Fruit fly (Drosophila melanogaster) whole organism, embryonic: ENCODE results near the gene Gr28a.

Experiments used
- ATbp ChIP-seq: fragments of 200-800 bp; sonication (Bioruptor generic); optimal IDR thresholded peaks from 2 replicates; lab custom pipeline; 2017; ENCODE audit warnings: missing biosample characterization, mild to moderate bottlenecking, missing genetic modification characterization, missing genetic modification reagents
- Ada2b ChIP-seq: fragments of 200-800 bp; sonication (Bioruptor generic); IDR thresholded peaks from 2 replicates; pipeline ENCODE4 v1.3.6; 2022; ENCODE audit warnings: missing biosample characterization, missing genetic modification characterization
- B-H2 ChIP-seq: fragments of 200-800 bp; sonication (Bioruptor generic); optimal IDR thresholded peaks from 2 replicates; lab custom pipeline; 2018; ENCODE audit warnings: missing biosample characterization, mild to moderate bottlenecking, missing genetic modification characterization
- CG10274 ChIP-seq: fragments of 200-800 bp; sonication (Bioruptor generic); optimal IDR thresholded peaks from 3 replicates; lab custom pipeline; 2017; ENCODE audit warnings: missing biosample characterization, mild to moderate bottlenecking, missing genetic modification characterization
- CG10431 ChIP-seq: fragments of 200-800 bp; sonication (Bioruptor generic); optimal IDR thresholded peaks from 3 replicates; lab custom pipeline; 2018; ENCODE audit warnings: missing biosample characterization, mild to moderate bottlenecking, missing genetic modification characterization
- CG12236 ChIP-seq: fragments of 200-800 bp; sonication (Bioruptor generic); optimal IDR thresholded peaks from 2 replicates; lab custom pipeline; 2016; ENCODE audit warnings: missing biosample characterization, missing genetic modification characterization
- CG1233 ChIP-seq: fragments of 200-800 bp; sonication (Bioruptor generic); optimal IDR thresholded peaks from 4 replicates; lab custom pipeline; 2018; ENCODE audit warnings: missing biosample characterization, mild to moderate bottlenecking, missing genetic modification characterization
- CG13296 ChIP-seq: fragments of 200-800 bp; sonication (Bioruptor generic); optimal IDR thresholded peaks from 3 replicates; lab custom pipeline; 2018; ENCODE audit warnings: missing biosample characterization, mild to moderate bottlenecking, missing genetic modification characterization
- CG14441 ChIP-seq: fragments of 200-800 bp; sonication (Bioruptor generic); IDR thresholded peaks from 2 replicates; pipeline ENCODE4 v1.3.6; 2022; ENCODE audit warnings: missing biosample characterization, missing genetic modification characterization
- CG15073 ChIP-seq: fragments of 200-800 bp; sonication (Bioruptor generic); optimal IDR thresholded peaks from 2 replicates; lab custom pipeline; 2016; ENCODE audit warnings: missing biosample characterization, missing genetic modification characterization
- CG15514 ChIP-seq: fragments of 200-800 bp; sonication (Bioruptor generic); optimal IDR thresholded peaks from 3 replicates; lab custom pipeline; 2017; ENCODE audit warnings: missing biosample characterization, missing genetic modification characterization, mild to moderate bottlenecking, moderate library complexity, missing genetic modification reagents
- CG15601 ChIP-seq: fragments of 200-800 bp; sonication (Bioruptor generic); optimal IDR thresholded peaks from 3 replicates; lab custom pipeline; 2019; ENCODE audit warnings: missing biosample characterization, mild to moderate bottlenecking, missing genetic modification characterization, moderate library complexity
- CG17186 ChIP-seq: fragments of 200-800 bp; sonication (Bioruptor generic); optimal IDR thresholded peaks from 3 replicates; lab custom pipeline; 2017; ENCODE audit warnings: missing biosample characterization, missing genetic modification reagents, missing genetic modification characterization
- CG2120 ChIP-seq: fragments of 200-800 bp; sonication (Bioruptor generic); optimal IDR thresholded peaks from 3 replicates; lab custom pipeline; 2016; ENCODE audit warnings: missing biosample characterization, missing genetic modification characterization
- CG6272 ChIP-seq: fragments of 200-800 bp; sonication (Bioruptor generic); IDR thresholded peaks from 2 replicates; pipeline ENCODE4 v1.3.6; 2022; ENCODE audit warnings: missing biosample characterization, missing genetic modification characterization
- CG6813 ChIP-seq: fragments of 200-800 bp; sonication (Bioruptor generic); optimal IDR thresholded peaks from 2 replicates; lab custom pipeline; 2017; ENCODE audit warnings: missing biosample characterization, missing genetic modification characterization, mild to moderate bottlenecking, moderate library complexity, missing genetic modification reagents
- CG6854 ChIP-seq: fragments of 200-800 bp; sonication (Bioruptor generic); optimal IDR thresholded peaks from 3 replicates; lab custom pipeline; 2017; ENCODE audit warnings: missing biosample characterization, mild to moderate bottlenecking, missing genetic modification characterization
- CG7556 ChIP-seq: fragments of 200-800 bp; sonication (Bioruptor generic); optimal IDR thresholded peaks from 2 replicates; lab custom pipeline; 2017; ENCODE audit warnings: missing biosample characterization, mild to moderate bottlenecking, missing genetic modification characterization
- CG8924 ChIP-seq: fragments of 200-800 bp; optimal IDR thresholded peaks from 3 replicates; lab custom pipeline; 2019; ENCODE audit warnings: missing biosample characterization, mild to moderate bottlenecking, missing genetic modification characterization, moderate library complexity
- CG9932 ChIP-seq: fragments of 200-800 bp; sonication (Bioruptor generic); IDR thresholded peaks from 2 replicates; pipeline ENCODE4 v1.3.6; 2022; ENCODE audit warnings: missing biosample characterization, missing genetic modification characterization
- D ChIP-seq, 2 experiments: fragments of 200-800 bp in 1 of 2; fragments of >200 bp in 1 of 2; sonication (Bioruptor generic) in 1 of 2; optimal IDR thresholded peaks; 2 replicates in 1 of 2; 3 replicates in 1 of 2; lab custom pipeline; 2017; ENCODE audit warnings: mild to moderate bottlenecking in 1 of 2, missing biosample characterization in 1 of 2, missing genetic modification characterization in 1 of 2, missing genetic modification reagents in 1 of 2
- Dfd ChIP-seq, 2 experiments: fragments of >200 bp; optimal IDR thresholded peaks; 2 replicates each; lab custom pipeline; 2017; ENCODE audit warnings: missing biosample characterization in 2 of 2, missing genetic modification characterization in 2 of 2
- Dip3 ChIP-seq: fragments of 200-800 bp; sonication (Bioruptor generic); optimal IDR thresholded peaks from 3 replicates; lab custom pipeline; 2016; ENCODE audit warnings: missing biosample characterization, missing genetic modification characterization
- H2.0 ChIP-seq: fragments of 200-800 bp; sonication (Bioruptor generic); IDR thresholded peaks from 2 replicates; pipeline ENCODE4 v1.3.6; 2022; ENCODE audit warnings: missing biosample characterization, missing genetic modification characterization
- HLH4C ChIP-seq: fragments of 200-800 bp; sonication (Bioruptor generic); IDR thresholded peaks from 3 replicates; pipeline ENCODE4 v1.3.6; 2022; ENCODE audit warnings: missing biosample characterization, missing genetic modification characterization; ENCODE audit not compliant: partially characterized antibody
- Hand ChIP-seq: fragments of 200-800 bp; sonication (Bioruptor generic); optimal IDR thresholded peaks from 2 replicates; lab custom pipeline; 2017; ENCODE audit warnings: mild to moderate bottlenecking, missing biosample characterization, missing genetic modification reagents, missing genetic modification characterization
- Hr39 ChIP-seq: fragments of >200 bp; optimal IDR thresholded peaks from 2 replicates; lab custom pipeline; 2017
- Hr78 ChIP-seq, 2 experiments: fragments of 200-800 bp in 1 of 2; fragments of >200 bp in 1 of 2; sonication (Bioruptor generic) in 1 of 2; optimal IDR thresholded peaks; 2 replicates each; lab custom pipeline; 2017 to 2019; ENCODE audit warnings: missing biosample characterization in 2 of 2, missing genetic modification characterization in 2 of 2, mild to moderate bottlenecking in 1 of 2, moderate library complexity in 1 of 2
- Neu2 ChIP-seq: fragments of 200-800 bp; sonication (Bioruptor generic); optimal IDR thresholded peaks from 3 replicates; lab custom pipeline; 2016; ENCODE audit warnings: missing biosample characterization, missing genetic modification characterization, borderline replicate concordance
- Nf-YA ChIP-seq: fragments of 200-800 bp; sonication (Bioruptor generic); IDR thresholded peaks from 2 replicates; pipeline ENCODE4 v1.3.6; 2022; ENCODE audit warnings: missing biosample characterization, missing genetic modification characterization
- Taf1 ChIP-seq: fragments of 200-800 bp; sonication (Bioruptor generic); IDR thresholded peaks from 2 replicates; pipeline ENCODE4 v1.3.6; 2022; ENCODE audit warnings: missing biosample characterization, missing genetic modification characterization
- Trl ChIP-seq, 3 experiments: fragments of >200 bp in 2 of 3; fragments of 200-800 bp in 1 of 3; sonication (Bioruptor generic) in 1 of 3; optimal IDR thresholded peaks; 2 replicates in 1 of 3; 3 replicates in 2 of 3; lab custom pipeline; 2016 to 2017; ENCODE audit warnings: missing biosample characterization in 1 of 3, missing genetic modification characterization in 1 of 3
- Xbp1 ChIP-seq: fragments of 200-800 bp; sonication (Bioruptor generic); optimal IDR thresholded peaks from 3 replicates; lab custom pipeline; 2016; ENCODE audit warnings: missing biosample characterization, mild to moderate bottlenecking, missing genetic modification characterization
- bigmax ChIP-seq: fragments of 200-800 bp; sonication (Bioruptor generic); optimal IDR thresholded peaks from 2 replicates; lab custom pipeline; 2018; ENCODE audit warnings: missing biosample characterization, mild to moderate bottlenecking, missing genetic modification characterization
- dimm ChIP-seq: fragments of 200-800 bp; sonication (Bioruptor generic); IDR thresholded peaks from 2 replicates; pipeline ENCODE4 v1.3.6; 2022; ENCODE audit warnings: missing biosample characterization, missing genetic modification characterization
- dmrt11E ChIP-seq: fragments of 200-800 bp; sonication (Bioruptor generic); optimal IDR thresholded peaks from 3 replicates; lab custom pipeline; 2018; ENCODE audit warnings: missing biosample characterization, mild to moderate bottlenecking, missing genetic modification characterization, moderate library complexity
- fru ChIP-seq: fragments of >200 bp; optimal IDR thresholded peaks from 2 replicates; lab custom pipeline; 2017
- gcm ChIP-seq: fragments of 200-800 bp; sonication (Bioruptor generic); optimal IDR thresholded peaks from 2 replicates; lab custom pipeline; 2019; ENCODE audit warnings: missing biosample characterization, mild to moderate bottlenecking, missing genetic modification characterization, moderate library complexity
- grau ChIP-seq: fragments of 200-800 bp; optimal IDR thresholded peaks from 3 replicates; lab custom pipeline; 2019; ENCODE audit warnings: missing biosample characterization, mild to moderate bottlenecking, missing genetic modification characterization, moderate library complexity
- her ChIP-seq: fragments of 200-800 bp; sonication (Bioruptor generic); optimal IDR thresholded peaks from 2 replicates; lab custom pipeline; 2016; ENCODE audit warnings: missing biosample characterization, missing genetic modification characterization
- ken ChIP-seq: fragments of 200-800 bp; sonication (Bioruptor generic); IDR thresholded peaks from 3 replicates; pipeline ENCODE4 v1.3.6; 2022; ENCODE audit warnings: missing biosample characterization, missing genetic modification characterization
- knrl ChIP-seq: fragments of 200-800 bp; sonication (Bioruptor generic); IDR thresholded peaks from 3 replicates; pipeline ENCODE4 v1.3.6; 2022; ENCODE audit warnings: missing biosample characterization, missing genetic modification characterization; ENCODE audit not compliant: partially characterized antibody
- lov ChIP-seq, 2 experiments: fragments of 200-800 bp in 1 of 2; fragments of >200 bp in 1 of 2; sonication (Bioruptor generic) in 1 of 2; IDR thresholded peaks in 1 of 2; optimal IDR thresholded peaks in 1 of 2; 2 replicates in 1 of 2; 3 replicates in 1 of 2; pipeline versions ENCODE4 v1.3.6 to Lab custom; 2017 to 2022; ENCODE audit warnings: missing biosample characterization in 1 of 2, missing genetic modification characterization in 1 of 2
- sc ChIP-seq, 3 experiments: fragments of >200 bp in 2 of 3; fragments of 200-800 bp in 1 of 3; sonication (Bioruptor generic) in 1 of 3; optimal IDR thresholded peaks; 2 replicates in 2 of 3; 3 replicates in 1 of 3; lab custom pipeline; 2017; ENCODE audit warnings: mild to moderate bottlenecking in 1 of 3, missing biosample characterization in 1 of 3, missing genetic modification characterization in 1 of 3, missing genetic modification reagents in 1 of 3
- schlank ChIP-seq: fragments of 200-800 bp; sonication (Bioruptor generic); optimal IDR thresholded peaks from 2 replicates; lab custom pipeline; 2018; ENCODE audit warnings: missing biosample characterization, mild to moderate bottlenecking, missing genetic modification characterization
- sens ChIP-seq: fragments of 200-800 bp; sonication (Bioruptor generic); peaks from one replicate; lab custom pipeline; 2016; ENCODE audit warnings: missing biosample characterization, missing genetic modification characterization
- slou ChIP-seq: fragments of 200-800 bp; sonication (Bioruptor generic); optimal IDR thresholded peaks from 3 replicates; lab custom pipeline; 2016; ENCODE audit warnings: missing biosample characterization, missing genetic modification characterization
- tap ChIP-seq: fragments of 200-800 bp; optimal IDR thresholded peaks from 3 replicates; lab custom pipeline; 2019; ENCODE audit warnings: missing biosample characterization, mild to moderate bottlenecking, missing genetic modification characterization, moderate library complexity

The Gr28a gene

DNA sequence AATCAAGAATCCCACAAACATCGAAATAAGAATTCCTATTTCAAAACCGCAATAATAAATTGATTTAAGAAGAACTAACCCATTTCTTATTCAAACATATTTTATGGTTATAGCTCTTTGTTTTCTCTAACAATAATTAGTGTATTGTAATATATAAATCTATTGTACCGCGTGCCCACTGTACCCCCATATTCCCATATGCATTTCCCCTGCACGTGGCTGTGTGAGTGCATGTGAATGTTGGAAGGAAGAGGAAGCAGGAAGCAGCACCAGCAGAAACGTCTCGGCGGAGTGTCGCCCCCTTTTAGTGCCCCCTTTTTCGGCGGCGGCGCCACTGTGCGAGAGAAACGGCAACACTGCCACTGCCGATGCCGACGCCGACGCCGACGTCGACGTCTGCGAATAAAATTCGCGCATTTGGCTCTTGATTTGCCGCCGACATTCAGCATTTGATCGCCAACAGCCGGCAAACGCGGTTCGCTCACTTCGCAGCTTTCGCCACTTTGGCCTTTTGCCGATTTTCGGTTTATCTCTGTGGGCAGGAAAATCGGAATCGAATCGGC is 30.6 kb downstream of the Gr28a start (continued):
- TF ChIP-seq schlank (tag; lab: Kevin White, UChicago): no peak
- no peak for TF ChIP-seq CG15601
- 0 out of 3 replicates have a peak, but pooled peaks have one; percentile 46 for TF ChIP-seq ken
- no peak for TF ChIP-seq CG12236 (GFP tag; lab: Kevin White, UChicago)
- TF ChIP-seq CG15073: no peak
- no peak for TF ChIP-seq CG6813
- no peak for TF ChIP-seq CG10274 (GFP tag; lab: Kevin White, UChicago)
- TF ChIP-seq Nf-YA (GFP tag; lab: Robert Waterston, UW): no peak
- TF ChIP-seq CG7556 (GFP tag; lab: Kevin White, UChicago): no peak
- TF ChIP-seq sc (optimal IDR thresholded peaks at IDR 0.05; lab: Kevin White, UChicago): no peak
- TF ChIP-seq sc (GFP tag; optimal IDR thresholded peaks at IDR 0.05; lab: Kevin White, UChicago): no peak
- no peak for TF ChIP-seq fru (lab: Kevin White, UChicago)
- TF ChIP-seq grau (tag; lab: Kevin White, UChicago): peak; percentile 89
- TF ChIP-seq tap (tag; lab: Kevin White, UChicago): no peak
- TF ChIP-seq D (optimal IDR thresholded peaks at IDR 0.05; lab: Kevin White, UChicago): no peak
- TF ChIP-seq D (GFP tag; optimal IDR thresholded peaks at IDR 0.05; lab: Kevin White, UChicago): no peak
- no peak for TF ChIP-seq CG17186 (GFP tag; lab: Kevin White, UChicago)
- no peak for TF ChIP-seq CG1233 (GFP tag; lab: Kevin White, UChicago)
- TF ChIP-seq dmrt11E: peak; percentile 10
- peak; percentile 11 for TF ChIP-seq Hand
- no peak for TF ChIP-seq Hr39 (lab: Kevin White, UChicago)
- no peak for TF ChIP-seq lov (optimal IDR thresholded peaks at IDR 0.05; lab: Kevin White, UChicago)
- no peak for TF ChIP-seq lov (GFP tag; IDR thresholded peaks at IDR 0.05; lab: Robert Waterston, UW)
- no peak for TF ChIP-seq Trl (optimal IDR thresholded peaks at IDR 0.05; lab: Kevin White, UChicago)
- TF ChIP-seq Trl (GFP tag; optimal IDR thresholded peaks at IDR 0.05; lab: Kevin White, UChicago): no peak
- peak; percentile 56 for TF ChIP-seq B-H2 (GFP tag; lab: Kevin White, UChicago)
- TF ChIP-seq H2.0 (GFP tag; lab: Robert Waterston, UW): no peak
- no peak for TF ChIP-seq HLH4C (GFP tag; lab: Robert Waterston, UW)
- TF ChIP-seq Dip3 (GFP tag; lab: Kevin White, UChicago): peak; percentile 61
- no peak for TF ChIP-seq CG8924 (tag; lab: Kevin White, UChicago)
- peak; percentile 45; the same call in 1 of the 2 replicates for TF ChIP-seq Taf1 (GFP tag; lab: Robert Waterston, UW)
- TF ChIP-seq CG14441: peak; percentile 41; the same call in 1 of the 2 replicates
- peak; percentile 72 for TF ChIP-seq CG9932 (GFP tag; lab: Robert Waterston, UW)
- TF ChIP-seq sens (GFP tag; lab: Kevin White, UChicago): peak; percentile 19
- peak; percentile 32 for TF ChIP-seq Xbp1 (GFP tag; lab: Kevin White, UChicago)
- no peak; the same call in 1 of the 2 replicates for TF ChIP-seq CG6272 (GFP tag; lab: Robert Waterston, UW)
- no peak for TF ChIP-seq Ada2b (GFP tag; lab: Robert Waterston, UW)
- no peak for TF ChIP-seq Neu2 (GFP tag; lab: Kevin White, UChicago)
- no peak for TF ChIP-seq slou (GFP tag; lab: Kevin White, UChicago)
- TF ChIP-seq Dfd (GFP tag; optimal IDR thresholded peaks at IDR 0.05; lab: Kevin White, UChicago): no peak
- TF ChIP-seq bigmax (GFP tag; lab: Kevin White, UChicago): no peak
- TF ChIP-seq CG13296 (GFP tag; lab: Kevin White, UChicago): no peak
- no peak for TF ChIP-seq CG6854 (GFP tag; lab: Kevin White, UChicago)
- TF ChIP-seq dimm (GFP tag; lab: Robert Waterston, UW): no peak
- TF ChIP-seq CG10431: no peak
- peak; percentile 74 for TF ChIP-seq gcm (GFP tag; lab: Kevin White, UChicago)
- TF ChIP-seq CG15514: peak; percentile 8
- TF ChIP-seq ATbp (GFP tag; lab: Kevin White, UChicago): peak; percentile 26
- no peak for TF ChIP-seq Hr78 (GFP tag; optimal IDR thresholded peaks at IDR 0.05; lab: Kevin White, UChicago)
- TF ChIP-seq her (GFP tag; lab: Kevin White, UChicago): no peak
- no peak for TF ChIP-seq knrl (GFP tag; lab: Robert Waterston, UW)
- peak; percentile 81 for TF ChIP-seq CG2120 (GFP tag; lab: Kevin White, UChicago)
